Worm (Caenorhabditis elegans) whole organism, L4 larva: Measurements from ENCODE around the gene mrpl-48.
A peak's percentile ranks its signal among the peaks of the same experiment; 100 is the strongest.

Experiments
- F10B5.3 ChIP-seq: sonication (generic microtip); optimal IDR thresholded peaks from 2 replicates; lab custom pipeline; 2016; ENCODE audit warnings: mild to moderate bottlenecking, missing genetic modification characterization, missing compliant biosample characterization
- T26A8.4 ChIP-seq: fragments of 200-800 bp; sonication (Bioruptor generic); IDR thresholded peaks from 2 replicates; pipeline ENCODE4 v1.3.6; 2022; ENCODE audit warnings: missing genetic modification characterization, missing compliant biosample characterization
- Y105C5A.15 ChIP-seq: fragments of 200-800 bp; sonication (Bioruptor generic); IDR thresholded peaks from 2 replicates; pipeline ENCODE4 v1.3.6; 2022; ENCODE audit warnings: missing genetic modification characterization, missing compliant biosample characterization
- ZK337.2 ChIP-seq: fragments of 200-800 bp; sonication (Bioruptor generic); IDR thresholded peaks from 2 replicates; pipeline ENCODE4 v1.3.6; 2022; ENCODE audit warnings: missing genetic modification reagents, missing genetic modification characterization, missing compliant biosample characterization
- aha-1 ChIP-seq: fragments of 150-350 bp; peaks from one replicate; lab custom pipeline; 2014; ENCODE audit warnings: missing biosample characterization, missing genetic modification characterization
- aly-2 ChIP-seq: sonication (generic microtip); optimal IDR thresholded peaks from 2 replicates; lab custom pipeline; 2018; ENCODE audit warnings: missing biosample characterization, missing genetic modification characterization
- ceh-28 ChIP-seq: fragments of 150-350 bp; optimal IDR thresholded peaks from 2 replicates; lab custom pipeline; 2014; ENCODE audit warnings: missing biosample characterization, missing genetic modification reagents, missing genetic modification characterization
- ceh-44 ChIP-seq: fragments of 200-800 bp; sonication (Bioruptor generic); IDR thresholded peaks from 2 replicates; pipeline ENCODE4 v1.3.6; 2022; ENCODE audit warnings: missing genetic modification reagents, missing genetic modification characterization, missing compliant biosample characterization
- ces-1 ChIP-seq: fragments of 150-350 bp; sonication (generic microtip); optimal IDR thresholded peaks from 4 replicates; lab custom pipeline; 2014; ENCODE audit warnings: missing biosample characterization, missing genetic modification reagents, missing genetic modification characterization
- daf-16 ChIP-seq, 3 experiments: sonication (generic microtip); optimal IDR thresholded peaks; 2 replicates each; lab custom pipeline; 2016 to 2017; ENCODE audit warnings: missing genetic modification characterization in 3 of 3, missing genetic modification reagents in 3 of 3, mild to moderate bottlenecking in 2 of 3, missing compliant biosample characterization in 2 of 3, missing biosample characterization in 1 of 3, moderate library complexity in 1 of 3
- dmd-6 ChIP-seq: fragments of 200-800 bp; sonication (Bioruptor generic); IDR thresholded peaks from 2 replicates; pipeline ENCODE4 v1.3.6; 2022; ENCODE audit warnings: missing genetic modification reagents, missing genetic modification characterization, missing compliant biosample characterization
- dpl-1 ChIP-seq: fragments of 150-350 bp; optimal IDR thresholded peaks from 2 replicates; lab custom pipeline; 2014; ENCODE audit warnings: missing biosample characterization, missing genetic modification reagents, missing genetic modification characterization
- egl-27 ChIP-seq: sonication (generic microtip); optimal IDR thresholded peaks from 3 replicates; lab custom pipeline; 2017; ENCODE audit warnings: missing biosample characterization, missing genetic modification reagents, missing genetic modification characterization
- egl-43 ChIP-seq: fragments of 200-800 bp; sonication (Bioruptor generic); IDR thresholded peaks from 2 replicates; pipeline ENCODE4 v1.3.6; 2022; ENCODE audit warnings: missing genetic modification reagents, missing genetic modification characterization, missing compliant biosample characterization
- fkh-10 ChIP-seq: fragments of 150-350 bp; optimal IDR thresholded peaks from 2 replicates; lab custom pipeline; 2014; ENCODE audit warnings: missing biosample characterization, missing genetic modification reagents, missing genetic modification characterization
- hlh-11 ChIP-seq: fragments of 200-800 bp; sonication (Bioruptor generic); optimal IDR thresholded peaks from 2 replicates; lab custom pipeline; 2018; ENCODE audit warnings: mild to moderate bottlenecking, missing genetic modification characterization, missing compliant biosample characterization
- hlh-30 ChIP-seq: sonication (generic microtip); optimal IDR thresholded peaks from 2 replicates; lab custom pipeline; 2017; ENCODE audit warnings: antibody characterized with exemption, mild to moderate bottlenecking, missing genetic modification characterization, missing compliant biosample characterization; ENCODE audit not compliant: insufficient read depth
- jun-1 ChIP-seq: fragments of 150-350 bp; optimal IDR thresholded peaks from 2 replicates; lab custom pipeline; 2014; ENCODE audit warnings: missing biosample characterization, missing genetic modification reagents, missing genetic modification characterization
- lim-7 ChIP-seq: fragments of 200-800 bp; sonication (Bioruptor generic); IDR thresholded peaks from 2 replicates; pipeline ENCODE4 v1.3.6; 2022; ENCODE audit warnings: missing genetic modification characterization, missing compliant biosample characterization
- lin-1 ChIP-seq: fragments of 200-800 bp; sonication (Bioruptor generic); IDR thresholded peaks from 2 replicates; pipeline ENCODE4 v1.3.6; 2022; ENCODE audit warnings: missing genetic modification reagents, missing genetic modification characterization, missing compliant biosample characterization
- lin-15B ChIP-seq: fragments of 150-350 bp; sonication (generic microtip); optimal IDR thresholded peaks from 3 replicates; lab custom pipeline; 2014; ENCODE audit warnings: missing biosample characterization, missing genetic modification characterization
- lin-38 ChIP-seq: fragments of 200-800 bp; sonication (Bioruptor generic); IDR thresholded peaks from 2 replicates; pipeline ENCODE4 v1.3.6; 2022; ENCODE audit warnings: missing genetic modification reagents, missing genetic modification characterization, missing compliant biosample characterization
- lin-39 ChIP-seq: fragments of 150-350 bp; optimal IDR thresholded peaks from 2 replicates; lab custom pipeline; 2014; ENCODE audit warnings: missing biosample characterization, missing genetic modification reagents, missing genetic modification characterization
- lir-3 ChIP-seq: sonication (generic microtip); optimal IDR thresholded peaks from 2 replicates; lab custom pipeline; 2016; ENCODE audit warnings: mild to moderate bottlenecking, missing genetic modification characterization, missing compliant biosample characterization
- lsy-2 ChIP-seq, 2 experiments: fragments of 150-350 bp in 1 of 2; sonication (generic microtip) in 1 of 2; optimal IDR thresholded peaks; 2 replicates each; lab custom pipeline; 2014 to 2017; ENCODE audit warnings: missing biosample characterization in 2 of 2, missing genetic modification characterization in 2 of 2
- madf-5 ChIP-seq, 2 experiments: fragments of 200-800 bp; sonication (Bioruptor generic); IDR thresholded peaks; 2 replicates each; pipeline ENCODE4 v1.3.6; 2022; ENCODE audit warnings: missing compliant biosample characterization in 2 of 2, missing genetic modification characterization in 2 of 2
- madf-9 ChIP-seq: fragments of 200-800 bp; sonication (Bioruptor generic); conservative IDR thresholded peaks from 2 replicates; pipeline ENCODE4 v1.3.6; 2022; ENCODE audit warnings: missing genetic modification reagents, missing genetic modification characterization, missing compliant biosample characterization
- mdl-1 ChIP-seq, 2 experiments: fragments of 150-350 bp in 1 of 2; sonication (generic microtip) in 1 of 2; optimal IDR thresholded peaks; 2 replicates each; lab custom pipeline; 2014 to 2017; ENCODE audit warnings: missing biosample characterization in 2 of 2, missing genetic modification characterization in 2 of 2
- mdt-29 ChIP-seq: fragments of 200-800 bp; sonication (Bioruptor generic); IDR thresholded peaks from 2 replicates; pipeline ENCODE4 v1.3.6; 2022; ENCODE audit warnings: missing genetic modification reagents, missing genetic modification characterization, missing compliant biosample characterization
- mes-2 ChIP-seq: sonication (generic microtip); optimal IDR thresholded peaks from 2 replicates; lab custom pipeline; 2016; ENCODE audit warnings: missing genotype, mild to moderate bottlenecking, missing genetic modification characterization, missing compliant biosample characterization; ENCODE audit not compliant: poor library complexity, severe bottlenecking
- mxl-2 ChIP-seq: fragments of 200-800 bp; sonication (Bioruptor generic); conservative IDR thresholded peaks from 2 replicates; pipeline ENCODE4 v1.3.6; 2022; ENCODE audit warnings: missing genetic modification reagents, missing genetic modification characterization, missing compliant biosample characterization
- nhr-10 ChIP-seq: fragments of 150-350 bp; optimal IDR thresholded peaks from 2 replicates; lab custom pipeline; 2014; ENCODE audit warnings: missing biosample characterization, missing genetic modification characterization
- nhr-11 ChIP-seq: fragments of 150-350 bp; optimal IDR thresholded peaks from 2 replicates; lab custom pipeline; 2014; ENCODE audit warnings: missing biosample characterization, missing genetic modification characterization
- nhr-28 ChIP-seq: fragments of 150-350 bp; optimal IDR thresholded peaks from 2 replicates; lab custom pipeline; 2014; ENCODE audit warnings: missing biosample characterization, missing genetic modification characterization
- nhr-41 ChIP-seq: fragments of 200-800 bp; sonication (Bioruptor generic); IDR thresholded peaks from 2 replicates; pipeline ENCODE4 v1.3.6; 2022; ENCODE audit warnings: missing genetic modification reagents, missing genetic modification characterization, missing compliant biosample characterization
- nhr-42 ChIP-seq: fragments of 200-800 bp; sonication (Bioruptor generic); IDR thresholded peaks from 2 replicates; pipeline ENCODE4 v1.3.6; 2022; ENCODE audit warnings: missing genetic modification characterization, missing compliant biosample characterization
- nhr-6 ChIP-seq: fragments of 150-350 bp; optimal IDR thresholded peaks from 2 replicates; lab custom pipeline; 2014; ENCODE audit warnings: missing biosample characterization, missing genetic modification characterization
- nhr-77 ChIP-seq: fragments of 150-350 bp; optimal IDR thresholded peaks from 2 replicates; lab custom pipeline; 2014; ENCODE audit warnings: missing biosample characterization, missing genetic modification characterization
- pha-4 ChIP-seq, 2 experiments: fragments of 150-350 bp in 1 of 2; fragments of 200-800 bp in 1 of 2; sonication (Bioruptor generic) in 1 of 2; IDR thresholded peaks in 1 of 2; optimal IDR thresholded peaks in 1 of 2; 2 replicates each; pipeline versions ENCODE4 v1.3.6 to Lab custom; 2014 to 2022; ENCODE audit warnings: missing genetic modification characterization in 2 of 2, missing genetic modification reagents in 2 of 2, missing biosample characterization in 1 of 2, missing compliant biosample characterization in 1 of 2
- pqm-1 ChIP-seq: sonication (generic microtip); optimal IDR thresholded peaks from 2 replicates; lab custom pipeline; 2017; ENCODE audit warnings: missing biosample characterization, missing genetic modification characterization
- saeg-2 ChIP-seq: fragments of 200-800 bp; sonication (Bioruptor generic); IDR thresholded peaks from 2 replicates; pipeline ENCODE4 v1.3.6; 2022; ENCODE audit warnings: missing genetic modification reagents, missing genetic modification characterization, missing compliant biosample characterization
- sdz-12 ChIP-seq: fragments of 200-800 bp; sonication (Bioruptor generic); optimal IDR thresholded peaks from 2 replicates; lab custom pipeline; 2018; ENCODE audit warnings: mild to moderate bottlenecking, missing genetic modification characterization, missing compliant biosample characterization
- skn-1 ChIP-seq: fragments of 150-350 bp; optimal IDR thresholded peaks from 2 replicates; lab custom pipeline; 2014; ENCODE audit warnings: missing biosample characterization, missing genetic modification characterization
- snpc-1.2 ChIP-seq: fragments of 200-800 bp; sonication (Bioruptor generic); IDR thresholded peaks from 2 replicates; pipeline ENCODE4 v1.3.6; 2022; ENCODE audit warnings: missing genetic modification reagents, missing genetic modification characterization, missing compliant biosample characterization
- unc-130 ChIP-seq: sonication (generic microtip); optimal IDR thresholded peaks from 2 replicates; lab custom pipeline; 2016; ENCODE audit warnings: missing genetic modification reagents, missing genetic modification characterization, missing compliant biosample characterization
- unc-62 ChIP-seq, 3 experiments: fragments of 150-350 bp in 1 of 3; sonication (generic microtip); optimal IDR thresholded peaks in 2 of 3; peaks in 1 of 3; 1 replicate in 1 of 3; 2 replicates in 2 of 3; lab custom pipeline; 2014 to 2017; ENCODE audit warnings: missing biosample characterization in 3 of 3, missing genetic modification characterization in 3 of 3, missing genetic modification reagents in 3 of 3, missing genotype in 1 of 3
- zag-1 ChIP-seq: fragments of 150-350 bp; optimal IDR thresholded peaks from 2 replicates; lab custom pipeline; 2014; ENCODE audit warnings: missing biosample characterization, missing genetic modification characterization
- zip-11 ChIP-seq: fragments of 200-800 bp; sonication (Bioruptor generic); IDR thresholded peaks from 2 replicates; pipeline ENCODE4 v1.3.6; 2022; ENCODE audit warnings: missing genetic modification characterization, missing compliant biosample characterization
- zip-2 ChIP-seq: fragments of 150-350 bp; optimal IDR thresholded peaks from 2 replicates; lab custom pipeline; 2014; ENCODE audit warnings: missing biosample characterization, missing genetic modification characterization
- ztf-11 ChIP-seq: fragments of 150-350 bp; optimal IDR thresholded peaks from 2 replicates; lab custom pipeline; 2014; ENCODE audit warnings: missing biosample characterization, missing genetic modification characterization
- ztf-7 ChIP-seq: fragments of 150-350 bp; optimal IDR thresholded peaks from 2 replicates; lab custom pipeline; 2014; ENCODE audit warnings: missing biosample characterization, missing genetic modification characterization

mrpl-48 gene

ce11 chrV:5559882-5560281, 33.6 kb upstream of the mrpl-48 start (continued):
- TF ChIP-seq unc-62 (GFP tag; optimal IDR thresholded peaks at IDR 0.05 in 1 of 2; lab: Kevin White, UChicago) (peak in 1 of 2 experiments; percentile 28), unc-62 (tag; optimal IDR thresholded peaks at IDR 0.05; lab: Kevin White, UChicago) (no peak), sdz-12 (GFP tag; lab: Kevin White, UChicago) (no peak), snpc-1.2 (GFP tag; lab: Robert Waterston, UW) (no peak), lsy-2 (tag; optimal IDR thresholded peaks at IDR 0.05; lab: Kevin White, UChicago) (peak in 1 of 2 experiments; percentile 31), unc-130 (GFP tag; lab: Kevin White, UChicago) (no peak), lin-15B (tag; lab: Kevin White, UChicago) (no peak), Y105C5A.15 (GFP tag; lab: Robert Waterston, UW) (no peak), hlh-30 (tag; lab: Kevin White, UChicago) (peak; percentile 8), ces-1 (no peak), nhr-42 (GFP tag; lab: Robert Waterston, UW) (no peak), madf-9 (GFP tag; lab: Robert Waterston, UW) (no peak), madf-5 (GFP tag; IDR thresholded peaks at IDR 0.05; lab: Robert Waterston, UW) (no peak), pha-4 (GFP tag; IDR thresholded peaks at IDR 0.05; lab: Robert Waterston, UW) (no peak), pha-4 (tag; optimal IDR thresholded peaks at IDR 0.05; lab: Kevin White, UChicago) (peak; percentile 26), lim-7 (GFP tag; lab: Robert Waterston, UW) (no peak), dmd-6 (GFP tag; lab: Robert Waterston, UW) (peak; percentile 75), aly-2 (tag; lab: Kevin White, UChicago) (no peak), lir-3 (tag; lab: Kevin White, UChicago) (no peak), zag-1 (tag; lab: Kevin White, UChicago) (no peak), nhr-77 (tag; lab: Kevin White, UChicago) (peak; percentile 63), ztf-7 (tag; lab: Kevin White, UChicago) (no peak), hlh-11 (tag; lab: Kevin White, UChicago) (no peak), mdt-29 (no peak), saeg-2 (GFP tag; lab: Robert Waterston, UW) (no peak), zip-2 (no peak), nhr-41 (GFP tag; lab: Robert Waterston, UW) (no peak), nhr-28 (peak; percentile 94), ceh-28 (tag; lab: Kevin White, UChicago) (no peak), lin-1 (0 out of 2 replicates have a peak, but pooled peaks have one; percentile 41), aha-1 (tag; lab: Kevin White, UChicago) (no peak), mdl-1 (tag; optimal IDR thresholded peaks at IDR 0.05; lab: Kevin White, UChicago) (peak in 1 of 2 experiments; percentile 16), ceh-44 (no peak), nhr-11 (tag; lab: Kevin White, UChicago) (no peak), F10B5.3 (tag; lab: Kevin White, UChicago) (no peak), skn-1 (no peak), ZK337.2 (no peak), lin-38 (GFP tag; lab: Robert Waterston, UW) (no peak), T26A8.4 (GFP tag; lab: Robert Waterston, UW) (no peak), nhr-10 (tag; lab: Kevin White, UChicago) (no peak), mxl-2 (GFP tag; lab: Robert Waterston, UW) (no peak), lin-39 (no peak), fkh-10 (GFP tag; lab: Kevin White, UChicago) (no peak), zip-11 (GFP tag; lab: Robert Waterston, UW) (no peak), pqm-1 (tag; lab: Kevin White, UChicago) (peak; percentile 96), jun-1 (tag; lab: Kevin White, UChicago) (no peak), ztf-11 (no peak), dpl-1 (no peak), daf-16 (GFP tag; optimal IDR thresholded peaks at IDR 0.05; lab: Kevin White, UChicago) (no peak), daf-16 (tag; optimal IDR thresholded peaks at IDR 0.05; lab: Kevin White, UChicago) (peak; percentile 99), egl-43 (GFP tag; lab: Robert Waterston, UW) (no peak), egl-27 (no peak), mes-2 (tag; lab: Kevin White, UChicago) (no peak), nhr-6 (no peak)
